Fruit fly (Drosophila melanogaster): ENCODE data around the gene skd.

Gene skd

DNA sequence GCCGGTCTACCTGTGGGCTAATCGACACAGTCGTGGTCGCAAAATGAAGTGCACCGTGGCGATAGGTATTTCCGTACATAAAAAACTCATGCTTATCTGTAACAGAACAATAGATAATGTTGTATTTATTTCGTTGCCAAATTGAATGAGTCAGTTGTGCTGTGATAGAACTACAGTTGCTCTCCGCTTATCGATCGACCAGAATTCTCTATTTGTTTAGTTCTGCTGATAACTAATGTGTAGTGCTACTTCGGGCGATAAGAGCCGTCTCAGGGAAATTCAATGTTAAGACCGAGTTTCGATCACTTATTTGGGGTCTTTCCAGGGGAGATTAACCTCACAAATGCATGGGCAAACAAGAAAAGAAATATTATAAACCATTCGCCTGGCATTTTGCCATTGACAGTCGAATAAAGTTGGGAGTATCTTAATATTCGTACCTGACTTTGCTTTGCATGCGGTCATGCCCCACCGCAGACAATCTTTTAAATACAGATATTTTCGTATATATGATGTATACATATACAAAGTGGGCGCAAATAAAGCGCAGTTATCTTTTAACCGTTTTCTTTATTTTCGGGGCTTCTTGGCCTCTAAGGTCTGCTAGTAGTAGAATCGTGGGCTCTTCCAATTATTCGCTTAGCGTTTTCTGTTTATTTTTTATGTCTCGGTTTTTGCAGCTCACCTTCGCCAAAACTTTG lies 9.2 kb upstream of the skd start (continued):
- TF ChIP-seq CG2875 (GFP tag; optimal IDR thresholded peaks at IDR 0.05) (no peak), CG12219 (GFP tag; optimal IDR thresholded peaks at IDR 0.05) (no peak), tll (GFP tag; optimal IDR thresholded peaks at IDR 0.05) (no peak), pan (optimal IDR thresholded peaks at IDR 0.05) (no peak), pan (GFP tag; optimal IDR thresholded peaks at IDR 0.05 in 1 of 2, IDR thresholded peaks at IDR 0.05 in 1 of 2) (peak in 1 of 2 experiments; percentile 33), gce (GFP tag; IDR thresholded peaks at IDR 0.05) (no peak), CG12299 (tag; optimal IDR thresholded peaks at IDR 0.05) (no peak), bbx (GFP tag; IDR thresholded peaks at IDR 0.05; ENCODE audit: partially characterized antibody) (no peak), Scr (GFP tag; IDR thresholded peaks at IDR 0.05; ENCODE audit: partially characterized antibody) (no peak), ERR (GFP tag; optimal IDR thresholded peaks at IDR 0.05) (no peak), MESR4 (GFP tag; optimal IDR thresholded peaks at IDR 0.05) (no peak), CG33557 (GFP tag; optimal IDR thresholded peaks at IDR 0.05) (no peak), crp (GFP tag; optimal IDR thresholded peaks at IDR 0.05) (no peak), CG18599 (GFP tag; optimal IDR thresholded peaks at IDR 0.05) (peak; percentile 17), CG42726 (GFP tag; IDR thresholded peaks at IDR 0.05; ENCODE audit: partially characterized antibody) (no peak), CG5245 (GFP tag; optimal IDR thresholded peaks at IDR 0.05) (no peak), chif (GFP tag; optimal IDR thresholded peaks at IDR 0.05) (no peak), CG4424 (GFP tag; optimal IDR thresholded peaks at IDR 0.05) (no peak), hkb (optimal IDR thresholded peaks at IDR 0.05) (no peak), hkb (GFP tag; IDR thresholded peaks at IDR 0.05) (0 out of 2 replicates have a peak, but pooled peaks have one; percentile 7), maf-S (GFP tag; optimal IDR thresholded peaks at IDR 0.05) (no peak), fru (optimal IDR thresholded peaks at IDR 0.05) (no peak), C15 (GFP tag; IDR thresholded peaks at IDR 0.05) (no peak), usp (GFP tag; optimal IDR thresholded peaks at IDR 0.05) (no peak), sr (GFP tag; IDR thresholded peaks at IDR 0.05) (no peak), phol (tag; optimal IDR thresholded peaks at IDR 0.05) (no peak), CG6689 (GFP tag; IDR thresholded peaks at IDR 0.05) (no peak), CG15601 (tag; optimal IDR thresholded peaks at IDR 0.05) (no peak), CG34422 (GFP tag; IDR thresholded peaks at IDR 0.05) (no peak), Rx (GFP tag; IDR thresholded peaks at IDR 0.05) (no peak), sqz (GFP tag; optimal IDR thresholded peaks at IDR 0.05) (peak; percentile 41), CG7987 (GFP tag; optimal IDR thresholded peaks at IDR 0.05) (peak; percentile 23), vnd (GFP tag; IDR thresholded peaks at IDR 0.05; ENCODE audit: partially characterized antibody) (no peak), CG32767 (GFP tag; IDR thresholded peaks at IDR 0.05) (no peak), psq (GFP tag; optimal IDR thresholded peaks at IDR 0.05) (no peak), Kr (GFP tag; optimal IDR thresholded peaks at IDR 0.05) (peak; percentile 51), HLH54F (GFP tag; optimal IDR thresholded peaks at IDR 0.05) (no peak), CG11093 (GFP tag; IDR thresholded peaks at IDR 0.05) (no peak), Hr3 (GFP tag; optimal IDR thresholded peaks at IDR 0.05) (no peak), fu2 (GFP tag; optimal IDR thresholded peaks at IDR 0.05) (no peak), Lpt (GFP tag; optimal IDR thresholded peaks at IDR 0.05) (no peak), NK7.1 (GFP tag; optimal IDR thresholded peaks at IDR 0.05) (no peak), CG11398 (GFP tag; optimal IDR thresholded peaks at IDR 0.05) (no peak), CG15073 (GFP tag; optimal IDR thresholded peaks at IDR 0.05) (peak; percentile 89), ewg (GFP tag; optimal IDR thresholded peaks at IDR 0.05) (no peak), CG6254 (GFP tag; optimal IDR thresholded peaks at IDR 0.05) (peak; percentile 30), CG4360 (GFP tag; IDR thresholded peaks at IDR 0.05) (no peak), CG18476 (GFP tag; optimal IDR thresholded peaks at IDR 0.05) (no peak), NFAT (GFP tag; IDR thresholded peaks at IDR 0.05) (peak; percentile 35; the same call in 1 of the 2 replicates), CG12769 (tag; optimal IDR thresholded peaks at IDR 0.05) (peak; percentile 11), dm (GFP tag; optimal IDR thresholded peaks at IDR 0.05) (no peak)
